Worm (Caenorhabditis elegans): Measurements from ENCODE around the gene rpl-10.

The rpl-10 gene

ce11 chrII:8144543-8144942, 862 bp downstream of the rpl-10 start, which contains the start of gene F10B5.2 (continued):
- TF ChIP-seq F49E8.2 (tag; optimal IDR thresholded peaks at IDR 0.05; ENCODE audit: insufficient read depth) (peak; percentile 53), C17E4.6 (GFP tag; IDR thresholded peaks at IDR 0.05) (no peak), bed-2 (GFP tag; IDR thresholded peaks at IDR 0.05) (no peak), nfya-1 (tag; optimal IDR thresholded peaks at IDR 0.05; ENCODE audit: borderline replicate concordance, insufficient read depth) (no peak), athp-1 (tag; optimal IDR thresholded peaks at IDR 0.05) (peak; percentile 8), C06A6.2 (GFP tag; conservative IDR thresholded peaks at IDR 0.05) (no peak), lin-35 (GFP tag; optimal IDR thresholded peaks at IDR 0.05) (peak in 1 of 3 experiments; percentile 5), mxl-1 (tag; optimal IDR thresholded peaks at IDR 0.05) (no peak), unc-62 (GFP tag; optimal IDR thresholded peaks at IDR 0.05) (no peak), lag-1 (GFP tag; IDR thresholded peaks at IDR 0.05) (no peak), Y56A3A.18 (GFP tag; IDR thresholded peaks at IDR 0.05) (no peak), unc-130 (GFP tag; optimal IDR thresholded peaks at IDR 0.05) (peak; percentile 15), ztf-22 (GFP tag; optimal IDR thresholded peaks at IDR 0.05) (no peak), Y53F4B.3 (GFP tag; IDR thresholded peaks at IDR 0.05) (no peak), fkh-3 (tag; optimal IDR thresholded peaks at IDR 0.05) (no peak), T26A5.8 (tag; optimal IDR thresholded peaks at IDR 0.05) (no peak), dox-1 (GFP tag; IDR thresholded peaks at IDR 0.05) (no peak), F55B11.4 (tag; optimal IDR thresholded peaks at IDR 0.05; ENCODE audit: borderline replicate concordance, insufficient read depth) (no peak), atf-7 (tag; optimal IDR thresholded peaks at IDR 0.05) (peak; percentile 7), lsy-27 (tag; optimal IDR thresholded peaks at IDR 0.05; ENCODE audit: borderline replicate concordance, insufficient read depth) (no peak), Y79H2A.3 (GFP tag; conservative IDR thresholded peaks at IDR 0.05) (no peak), ceh-27 (GFP tag; optimal IDR thresholded peaks at IDR 0.05) (no peak), pbrm-1 (GFP tag; IDR thresholded peaks at IDR 0.05) (no peak), K11D2.4 (GFP tag; IDR thresholded peaks at IDR 0.05) (no peak), ccch-3 (GFP tag; optimal IDR thresholded peaks at IDR 0.05) (no peak), nfya-2 (GFP tag; IDR thresholded peaks at IDR 0.05) (no peak), B0019.2 (GFP tag; conservative IDR thresholded peaks at IDR 0.05) (no peak), Y67H2A.10 (GFP tag; conservative IDR thresholded peaks at IDR 0.05) (no peak), ceh-100 (GFP tag; IDR thresholded peaks at IDR 0.05) (peak; percentile 22; the same call in 1 of the 2 replicates), hmg-20 (GFP tag; IDR thresholded peaks at IDR 0.05) (no peak), F57C9.4 (tag; optimal IDR thresholded peaks at IDR 0.05) (no peak), ceh-91 (GFP tag; IDR thresholded peaks at IDR 0.05) (no peak), let-607 (tag; optimal IDR thresholded peaks at IDR 0.05) (no peak), ama-1 (optimal IDR thresholded peaks at IDR 0.05) (no peak), ama-1 (GFP tag; optimal IDR thresholded peaks at IDR 0.05) (no peak), tbp1 (GFP tag; optimal IDR thresholded peaks at IDR 0.05) (no peak), mes-4 (tag; optimal IDR thresholded peaks at IDR 0.05) (no peak), ztf-6 (GFP tag; IDR thresholded peaks at IDR 0.05) (no peak), hlh-12 (tag; optimal IDR thresholded peaks at IDR 0.05) (no peak), xnd-1 (tag; optimal IDR thresholded peaks at IDR 0.05) (no peak), nhr-90 (tag; optimal IDR thresholded peaks at IDR 0.05) (no peak), madf-8 (GFP tag; conservative IDR thresholded peaks at IDR 0.05) (no peak), bed-1 (GFP tag; IDR thresholded peaks at IDR 0.05) (no peak), snpc-4 (GFP tag; optimal IDR thresholded peaks at IDR 0.05) (peak; percentile 9), snpc-4 (tag; optimal IDR thresholded peaks at IDR 0.05) (no peak), nfyb-1 (GFP tag; IDR thresholded peaks at IDR 0.05) (no peak; the same call in 1 of the 2 replicates), T07F8.4 (tag; optimal IDR thresholded peaks at IDR 0.05) (no peak), ztf-26 (tag; optimal IDR thresholded peaks at IDR 0.05) (no peak), snpc-1.3 (tag; optimal IDR thresholded peaks at IDR 0.05; ENCODE audit: insufficient read depth) (peak; percentile 60), nhr-80 (tag; optimal IDR thresholded peaks at IDR 0.05) (no peak)
